Fruit fly (Drosophila melanogaster): ENCODE data around the gene mRpL1.

- TF ChIP-seq CG34367 (tag; optimal IDR thresholded peaks at IDR 0.05) (no peak), CG17806 (tag; optimal IDR thresholded peaks at IDR 0.05) (no peak), rn (GFP tag; IDR thresholded peaks at IDR 0.05) (no peak), fd96Ca (GFP tag; IDR thresholded peaks at IDR 0.05) (no peak), CG32121 (GFP tag; IDR thresholded peaks at IDR 0.05) (no peak), CG14655 (GFP tag; optimal IDR thresholded peaks at IDR 0.05) (no peak)
Observed at dm6 chr3R:8287697-8288096, 13.5 kb upstream of the mRpL1 start, which contains the start of gene Nazo.

Measured in whole organism, pupa.